Worm (Caenorhabditis elegans): ENCODE measurements around the gene fubl-3.
"Not testable (repeated sequence)": the region's sequence is repeated elsewhere in the genome, so short reads cannot be mapped to it uniquely, and the experiment has no call there.

The fubl-3 gene

DNA sequence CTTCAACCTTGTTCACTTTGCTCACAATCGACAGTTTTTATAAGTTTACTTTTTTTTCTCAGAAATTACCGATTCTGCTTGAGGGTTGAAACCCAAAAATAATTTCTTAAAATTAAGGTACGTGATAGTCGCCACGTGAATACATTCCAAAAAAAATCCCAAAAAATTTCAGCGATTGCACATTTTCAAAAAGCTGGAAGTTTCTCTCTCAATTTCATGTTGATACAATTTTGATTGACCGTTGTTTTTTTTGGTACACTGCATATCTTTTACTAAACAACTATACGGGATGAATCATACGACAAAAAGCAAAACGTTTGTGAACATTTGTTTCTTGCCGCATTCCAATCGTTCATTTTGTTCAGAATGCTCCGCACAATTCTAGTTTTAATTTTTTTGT is 4.1 kb downstream of the fubl-3 start, which contains the start of gene C36E6.8:
Gene C36E6.8 (plus strand): TSS at position 301 of the 400 bp plus-strand sequence.
- TF ChIP-seq madf-3 (GFP tag; IDR thresholded peaks at IDR 0.05) (no peak), ama-1 (optimal IDR thresholded peaks at IDR 0.05) (no peak), ama-1 (GFP tag; optimal IDR thresholded peaks at IDR 0.05) (no peak), lin-54 (GFP tag; optimal IDR thresholded peaks at IDR 0.05) (no peak), F57A8.1 (GFP tag; optimal IDR thresholded peaks at IDR 0.05) (no peak), let-607 (tag; optimal IDR thresholded peaks at IDR 0.05) (no peak), aptf-2 (GFP tag; conservative IDR thresholded peaks at IDR 0.05) (no peak), B0019.2 (GFP tag; conservative IDR thresholded peaks at IDR 0.05) (no peak), ztf-26 (tag; optimal IDR thresholded peaks at IDR 0.05) (no peak), ztf-18 (tag; optimal IDR thresholded peaks at IDR 0.05) (no peak), repo-1 (tag; optimal IDR thresholded peaks at IDR 0.05) (no peak), die-1 (tag; optimal IDR thresholded peaks at IDR 0.05) (no peak)

DNA sequence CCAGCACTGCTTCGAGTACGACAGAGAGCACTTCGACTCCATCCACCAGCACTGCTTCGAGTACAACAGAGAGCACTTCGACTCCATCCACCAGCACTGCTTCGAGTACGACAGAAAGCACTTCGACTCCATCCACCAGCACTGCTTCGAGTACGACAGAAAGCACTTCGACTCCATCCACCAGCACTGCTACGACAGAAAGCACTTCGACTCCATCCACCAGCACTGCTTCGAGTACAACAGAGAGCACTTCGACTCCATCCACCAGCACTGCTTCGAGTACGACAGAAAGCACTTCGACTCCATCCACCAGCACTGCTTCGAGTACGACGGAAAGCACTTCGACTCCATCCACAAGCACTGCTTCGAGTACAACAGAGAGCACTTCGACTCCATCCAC is 8.3 kb downstream of the fubl-3 start:
- 0 out of 2 replicates have a peak, but pooled peaks have one; percentile 10 for TF ChIP-seq F39B2.1 (GFP tag; IDR thresholded peaks at IDR 0.05)
- TF ChIP-seq egrh-3 (GFP tag; IDR thresholded peaks at IDR 0.05) = peak; percentile 79; the same call in 1 of the 2 replicates
- TF ChIP-seq madf-6 (GFP tag; IDR thresholded peaks at IDR 0.05) = 0 out of 2 replicates have a peak, but pooled peaks have one; percentile 28
- peak; percentile 70; the same call in 1 of the 2 replicates for TF ChIP-seq attf-6 (GFP tag; IDR thresholded peaks at IDR 0.05)
- peak; percentile 64; the same call in 1 of the 2 replicates for TF ChIP-seq C06A6.2 (GFP tag; conservative IDR thresholded peaks at IDR 0.05)
- TF ChIP-seq ekl-4 (GFP tag; IDR thresholded peaks at IDR 0.05) = peak; percentile 67; the same call in 1 of the 2 replicates
- peak; percentile 97 for TF ChIP-seq aptf-3 (GFP tag; IDR thresholded peaks at IDR 0.05)
- TF ChIP-seq nhr-120 (GFP tag; IDR thresholded peaks at IDR 0.05) = peak; percentile 97
- TF ChIP-seq K11D2.4 (GFP tag; IDR thresholded peaks at IDR 0.05) = 0 out of 2 replicates have a peak, but pooled peaks have one; percentile 55
- peak; percentile 57; the same call in 1 of the 2 replicates for TF ChIP-seq cebp-1 (GFP tag; IDR thresholded peaks at IDR 0.05)
- TF ChIP-seq cebp-1 (tag; optimal IDR thresholded peaks at IDR 0.05) = not testable (repeated sequence)
- TF ChIP-seq D2030.7 (GFP tag; IDR thresholded peaks at IDR 0.05) = peak; percentile 59
- TF ChIP-seq lag-1 (GFP tag; IDR thresholded peaks at IDR 0.05) = peak; percentile 96
- peak; percentile 73; the same call in 1 of the 2 replicates for TF ChIP-seq let-526 (GFP tag; IDR thresholded peaks at IDR 0.05)
- peak; percentile 70; the same call in 1 of the 2 replicates for TF ChIP-seq aptf-2 (GFP tag; conservative IDR thresholded peaks at IDR 0.05)
- peak; percentile 48 for TF ChIP-seq B0019.2 (GFP tag; conservative IDR thresholded peaks at IDR 0.05)
- 0 out of 2 replicates have a peak, but pooled peaks have one; percentile 84 for TF ChIP-seq nfya-2 (GFP tag; IDR thresholded peaks at IDR 0.05)
- TF ChIP-seq egl-18 (GFP tag; IDR thresholded peaks at IDR 0.05) = peak; percentile 88; the same call in 1 of the 2 replicates
- TF ChIP-seq ceh-58 (GFP tag; IDR thresholded peaks at IDR 0.05) = peak; percentile 92; the same call in 1 of the 2 replicates
- peak; percentile 90 for TF ChIP-seq ztf-6 (GFP tag; IDR thresholded peaks at IDR 0.05)
- peak; percentile 86; the same call in 1 of the 2 replicates for TF ChIP-seq Y56A3A.18 (GFP tag; IDR thresholded peaks at IDR 0.05)
- TF ChIP-seq ztf-25 (GFP tag; IDR thresholded peaks at IDR 0.05) = peak; percentile 81; the same call in 1 of the 2 replicates
- peak; percentile 71; the same call in 1 of the 2 replicates for TF ChIP-seq Y53G8AR.9 (GFP tag; conservative IDR thresholded peaks at IDR 0.05)
- TF ChIP-seq pbrm-1 (GFP tag; IDR thresholded peaks at IDR 0.05) = 0 out of 2 replicates have a peak, but pooled peaks have one; percentile 47
- peak; percentile 99 for TF ChIP-seq cebp-2 (GFP tag; IDR thresholded peaks at IDR 0.05)
- TF ChIP-seq nfyb-1 (GFP tag; IDR thresholded peaks at IDR 0.05) = peak; percentile 76
- TF ChIP-seq sea-2 (GFP tag; IDR thresholded peaks at IDR 0.05) = peak; percentile 85
- peak; percentile 74; the same call in 1 of the 2 replicates for TF ChIP-seq madf-3 (GFP tag; IDR thresholded peaks at IDR 0.05)

DNA sequence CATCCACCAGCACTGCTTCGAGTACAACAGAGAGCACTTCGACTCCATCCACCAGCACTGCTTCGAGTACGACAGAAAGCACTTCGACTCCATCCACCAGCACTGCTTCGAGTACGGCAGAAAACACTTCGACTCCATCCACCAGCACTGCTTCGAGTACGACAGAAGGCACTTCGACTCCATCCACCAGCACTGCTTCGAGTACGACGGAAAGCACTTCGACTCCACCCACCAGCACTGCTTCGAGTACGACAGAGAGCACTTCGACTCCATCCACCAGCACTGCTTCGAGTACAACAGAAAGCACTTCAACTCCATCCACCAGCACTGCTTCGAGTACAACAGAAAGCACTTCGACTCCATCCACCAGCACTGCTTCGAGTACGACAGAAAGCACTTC is 10.4 kb downstream of the fubl-3 start:
- 0 out of 2 replicates have a peak, but pooled peaks have one; percentile 41 for TF ChIP-seq nfyb-1 (GFP tag; IDR thresholded peaks at IDR 0.05)
- TF ChIP-seq dox-1 (GFP tag; IDR thresholded peaks at IDR 0.05) = peak; percentile 30; the same call in 1 of the 2 replicates
- peak; percentile 16; the same call in 1 of the 2 replicates for TF ChIP-seq D2030.7 (GFP tag; IDR thresholded peaks at IDR 0.05)
- 0 out of 2 replicates have a peak, but pooled peaks have one; percentile 6 for TF ChIP-seq egrh-3 (GFP tag; IDR thresholded peaks at IDR 0.05)
- peak; percentile 28; the same call in 1 of the 2 replicates for TF ChIP-seq F33H1.4 (GFP tag; IDR thresholded peaks at IDR 0.05)
- peak; percentile 39; the same call in 1 of the 2 replicates for TF ChIP-seq cebp-1 (GFP tag; IDR thresholded peaks at IDR 0.05)
- not testable (repeated sequence) for TF ChIP-seq cebp-1 (tag; optimal IDR thresholded peaks at IDR 0.05)
- 0 out of 2 replicates have a peak, but pooled peaks have one; percentile 60 for TF ChIP-seq lag-1 (GFP tag; IDR thresholded peaks at IDR 0.05)
- peak; percentile 31; the same call in 1 of the 2 replicates for TF ChIP-seq mcd-1 (GFP tag; IDR thresholded peaks at IDR 0.05)
- 0 out of 2 replicates have a peak, but pooled peaks have one; percentile 35 for TF ChIP-seq C17E4.6 (GFP tag; IDR thresholded peaks at IDR 0.05)
- peak; percentile 90; the same call in 1 of the 2 replicates for TF ChIP-seq ceh-58 (GFP tag; IDR thresholded peaks at IDR 0.05)
- peak; percentile 30; the same call in 1 of the 2 replicates for TF ChIP-seq ekl-4 (GFP tag; IDR thresholded peaks at IDR 0.05)
- TF ChIP-seq attf-3 (GFP tag; conservative IDR thresholded peaks at IDR 0.05) = peak; percentile 45; the same call in 1 of the 2 replicates
- 0 out of 2 replicates have a peak, but pooled peaks have one; percentile 65 for TF ChIP-seq ceh-40 (GFP tag; IDR thresholded peaks at IDR 0.05)
- peak; percentile 57 for TF ChIP-seq Y95B8A.8 (GFP tag; IDR thresholded peaks at IDR 0.05)
- TF ChIP-seq ztf-25 (GFP tag; IDR thresholded peaks at IDR 0.05) = peak; percentile 41; the same call in 1 of the 2 replicates

All from whole organism, young adult.